Fruit fly (Drosophila melanogaster): ENCODE measurements around the gene Nepl19.

Nepl19 gene

DNA sequence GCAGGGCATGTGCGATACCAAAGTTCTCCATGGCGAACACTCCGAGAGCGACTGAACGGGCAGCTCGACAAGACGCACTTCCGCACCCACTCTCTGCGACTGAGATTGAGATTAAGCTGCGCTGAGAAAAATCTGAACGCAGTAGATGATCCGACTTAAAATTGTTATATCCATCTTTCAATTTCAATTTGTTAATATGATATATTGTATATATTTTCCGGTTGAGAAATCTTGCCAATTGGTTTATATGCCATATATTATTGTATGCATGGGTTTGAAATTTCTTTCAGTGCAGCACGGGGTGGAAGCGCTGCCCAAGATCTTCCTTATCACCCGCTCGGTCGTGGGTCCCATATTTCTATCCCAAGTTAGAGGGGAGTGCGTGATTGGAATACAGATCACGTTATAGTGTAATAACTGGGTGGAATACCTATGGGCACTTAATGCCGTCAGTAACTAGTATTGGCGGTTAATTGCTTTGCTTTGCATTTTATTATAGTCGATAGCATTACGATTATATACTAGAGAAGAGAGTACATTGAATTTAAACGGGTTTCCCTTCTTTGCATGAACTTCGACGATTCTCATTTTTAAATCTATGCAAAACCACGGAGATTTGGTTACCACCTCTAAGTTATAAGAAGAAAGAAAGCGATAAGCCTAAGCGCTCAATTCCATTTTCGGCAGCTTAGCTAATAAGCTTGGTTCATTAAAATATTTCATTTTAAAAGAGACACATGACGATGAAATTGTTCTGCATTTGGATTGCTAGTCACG is at the start of gene Nepl19, which contains the start of gene Nepl20:
Nepl19 (minus strand) TSS at position 57 of the 777 bp plus-strand sequence.
Nepl20 (plus strand) TSS at position 727 of the 777 bp plus-strand sequence.
- no peak for TF ChIP-seq Sin3A (optimal IDR thresholded peaks at IDR 0.05)
- no peak for TF ChIP-seq psq (optimal IDR thresholded peaks at IDR 0.05)
- no peak for TF ChIP-seq Myc (optimal IDR thresholded peaks at IDR 0.05)
- TF ChIP-seq ttk (optimal IDR thresholded peaks at IDR 0.05) = no peak
- no peak for TF ChIP-seq h (optimal IDR thresholded peaks at IDR 0.05)
- TF ChIP-seq insv (optimal IDR thresholded peaks at IDR 0.05) = no peak

dm6 chr3R:28922744-28923143 is 42.8 kb upstream of the Nepl19 start, which contains the start of gene CG11828:
CG11828 (plus strand) TSS chr3R:28923044.
- TF ChIP-seq psq (optimal IDR thresholded peaks at IDR 0.05) = no peak
- TF ChIP-seq ttk (optimal IDR thresholded peaks at IDR 0.05) = no peak
- TF ChIP-seq Sin3A (optimal IDR thresholded peaks at IDR 0.05) = no peak
- no peak for TF ChIP-seq Myc (optimal IDR thresholded peaks at IDR 0.05)
- TF ChIP-seq h (optimal IDR thresholded peaks at IDR 0.05) = no peak
- no peak for TF ChIP-seq insv (optimal IDR thresholded peaks at IDR 0.05)

- TF ChIP-seq Sin3A (optimal IDR thresholded peaks at IDR 0.05) = no peak
- no peak for TF ChIP-seq h (optimal IDR thresholded peaks at IDR 0.05)
- TF ChIP-seq insv (optimal IDR thresholded peaks at IDR 0.05) = no peak
- no peak for TF ChIP-seq ttk (optimal IDR thresholded peaks at IDR 0.05)
- TF ChIP-seq Myc (optimal IDR thresholded peaks at IDR 0.05) = no peak
- TF ChIP-seq psq (optimal IDR thresholded peaks at IDR 0.05) = no peak
Observed at dm6 chr3R:28913890-28914750, 34.2 kb upstream of the Nepl19 start.

DNA sequence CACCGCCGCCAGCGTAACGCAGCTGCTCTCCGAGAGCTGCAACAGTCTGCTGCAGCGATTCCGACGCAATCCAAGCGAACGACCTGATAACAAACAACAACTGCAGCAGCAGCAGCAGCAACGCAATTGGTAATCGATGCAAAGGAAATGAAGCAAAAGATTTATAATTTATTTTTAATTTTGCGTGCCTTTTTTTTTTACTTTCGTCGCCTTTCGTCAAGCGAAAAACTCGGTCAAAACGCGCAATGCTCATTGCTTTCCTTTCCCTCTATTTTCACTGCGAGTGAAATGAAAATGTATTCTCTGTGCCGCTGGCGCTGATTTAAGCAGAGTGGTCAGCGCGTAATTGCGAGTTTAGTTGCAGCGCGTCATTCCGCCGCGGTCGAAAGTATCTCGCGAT is 33.1 kb upstream of the Nepl19 start:
- TF ChIP-seq h (optimal IDR thresholded peaks at IDR 0.05) (no peak), Sin3A (optimal IDR thresholded peaks at IDR 0.05) (no peak), insv (optimal IDR thresholded peaks at IDR 0.05) (no peak), Myc (optimal IDR thresholded peaks at IDR 0.05) (no peak), psq (optimal IDR thresholded peaks at IDR 0.05) (no peak), ttk (optimal IDR thresholded peaks at IDR 0.05) (no peak)

dm6 chr3R:28911758-28912157 is 31.8 kb upstream of the Nepl19 start:
- TF ChIP-seq insv (optimal IDR thresholded peaks at IDR 0.05) (no peak), ttk (optimal IDR thresholded peaks at IDR 0.05) (no peak), Sin3A (optimal IDR thresholded peaks at IDR 0.05) (no peak), Myc (optimal IDR thresholded peaks at IDR 0.05) (no peak)

DNA sequence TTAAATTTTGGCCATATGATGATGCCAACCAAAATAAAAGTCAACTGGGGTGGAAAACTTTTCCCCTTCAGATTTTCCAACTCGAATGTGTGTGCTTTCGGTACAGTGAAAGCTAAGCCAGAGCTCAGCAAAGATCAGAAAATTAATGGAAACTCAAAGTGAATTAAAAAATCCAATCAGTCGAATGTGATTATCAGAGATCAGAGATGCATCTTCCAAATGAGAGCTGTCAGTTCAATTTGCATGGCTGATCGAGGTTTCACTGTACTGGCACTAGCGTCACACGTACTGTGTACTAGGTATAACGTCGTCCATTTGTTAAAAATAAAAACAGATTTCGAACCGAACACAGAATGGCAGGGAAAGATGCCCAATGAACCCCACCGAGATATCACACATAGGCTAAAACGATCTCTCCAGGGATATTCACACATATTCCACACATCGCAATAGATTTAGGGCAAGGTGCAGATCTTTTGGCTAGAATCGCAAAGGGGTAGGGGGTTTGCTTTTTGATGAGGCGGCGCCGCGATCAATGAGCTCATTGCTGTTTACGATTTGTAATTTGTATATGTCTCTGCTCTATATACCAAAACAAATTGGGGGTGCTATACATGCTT is 25.0 kb upstream of the Nepl19 start:
- TF ChIP-seq h (optimal IDR thresholded peaks at IDR 0.05) (no peak), insv (optimal IDR thresholded peaks at IDR 0.05) (no peak), ttk (optimal IDR thresholded peaks at IDR 0.05) (no peak), Sin3A (optimal IDR thresholded peaks at IDR 0.05) (no peak), Myc (optimal IDR thresholded peaks at IDR 0.05) (no peak), psq (optimal IDR thresholded peaks at IDR 0.05) (no peak)

dm6 chr3R:28904174-28904573 is 24.3 kb upstream of the Nepl19 start:
- TF ChIP-seq Sin3A (optimal IDR thresholded peaks at IDR 0.05) = no peak

dm6 chr3R:28903392-28903791 is 23.5 kb upstream of the Nepl19 start:
- TF ChIP-seq h (optimal IDR thresholded peaks at IDR 0.05) (no peak), ttk (optimal IDR thresholded peaks at IDR 0.05) (no peak)

dm6 chr3R:28901468-28902163 is 21.7 kb upstream of the Nepl19 start:
- TF ChIP-seq Sin3A (optimal IDR thresholded peaks at IDR 0.05) (no peak), insv (optimal IDR thresholded peaks at IDR 0.05) (no peak), h (optimal IDR thresholded peaks at IDR 0.05) (no peak), psq (optimal IDR thresholded peaks at IDR 0.05) (no peak), Myc (optimal IDR thresholded peaks at IDR 0.05) (no peak), ttk (optimal IDR thresholded peaks at IDR 0.05) (no peak)

dm6 chr3R:28898921-28899545 is 19.1 kb upstream of the Nepl19 start:
- no peak for TF ChIP-seq insv (optimal IDR thresholded peaks at IDR 0.05)
- TF ChIP-seq h (optimal IDR thresholded peaks at IDR 0.05) = no peak

dm6 chr3R:28897891-28898290 is 18.0 kb upstream of the Nepl19 start:
- no peak for TF ChIP-seq psq (optimal IDR thresholded peaks at IDR 0.05)
- no peak for TF ChIP-seq h (optimal IDR thresholded peaks at IDR 0.05)
- no peak for TF ChIP-seq ttk (optimal IDR thresholded peaks at IDR 0.05)
- no peak for TF ChIP-seq Myc (optimal IDR thresholded peaks at IDR 0.05)
- TF ChIP-seq Sin3A (optimal IDR thresholded peaks at IDR 0.05) = no peak
- no peak for TF ChIP-seq insv (optimal IDR thresholded peaks at IDR 0.05)
